Fruit fly (Drosophila melanogaster) Kc167 (cell line): ENCODE measurements around the gene Lcch3.

Experiments used
- Myc ChIP-seq: fragments of >200 bp; optimal IDR thresholded peaks from 2 replicates; lab custom pipeline; 2017; ENCODE audit warnings: missing external identifiers
- h ChIP-seq: fragments of >200 bp; optimal IDR thresholded peaks from 3 replicates; lab custom pipeline; 2018; ENCODE audit warnings: missing external identifiers
- insv ChIP-seq: fragments of >200 bp; optimal IDR thresholded peaks from 3 replicates; lab custom pipeline; 2018; ENCODE audit warnings: missing external identifiers
- psq ChIP-seq: fragments of >200 bp; optimal IDR thresholded peaks from 2 replicates; lab custom pipeline; 2017; ENCODE audit warnings: missing external identifiers
- ttk ChIP-seq: sonication (Bioruptor generic); optimal IDR thresholded peaks from 2 replicates; lab custom pipeline; 2017; ENCODE audit warnings: missing external identifiers

DNA sequence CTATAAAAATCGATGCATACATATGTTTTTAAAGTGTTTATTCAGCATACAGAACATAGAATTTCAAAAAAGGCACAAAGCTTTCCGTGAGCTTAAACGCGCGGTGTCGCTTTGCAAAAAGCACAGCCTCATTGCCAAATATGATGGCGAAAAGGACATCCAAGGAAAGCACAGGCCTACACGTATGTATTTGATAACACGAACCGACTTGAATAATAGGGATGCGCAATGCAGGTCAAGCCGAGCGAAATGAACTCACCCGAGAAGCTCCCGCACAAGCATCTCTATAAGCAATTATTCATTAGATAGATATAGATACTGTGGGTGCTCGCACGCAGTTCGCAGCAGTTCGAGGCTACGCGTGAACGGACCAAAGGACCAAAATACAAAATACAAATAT lies at the start of gene Lcch3:
- TF ChIP-seq h (lab: Kevin White, UChicago) (no peak), insv (lab: Kevin White, UChicago) (no peak), Myc (no peak), psq (lab: Kevin White, UChicago) (no peak), ttk (no peak)
